Fruit fly (Drosophila melanogaster) ovary, adult (tissue): ENCODE results near the gene CG12081.

Source experiments
- CG17801 ChIP-seq: fragments of 200-800 bp; optimal IDR thresholded peaks from 2 replicates; lab custom pipeline; 2019; ENCODE audit warnings: missing biosample characterization, mild to moderate bottlenecking, missing genetic modification characterization, moderate library complexity; ENCODE audit not compliant: partially characterized antibody

CG12081 gene

DNA sequence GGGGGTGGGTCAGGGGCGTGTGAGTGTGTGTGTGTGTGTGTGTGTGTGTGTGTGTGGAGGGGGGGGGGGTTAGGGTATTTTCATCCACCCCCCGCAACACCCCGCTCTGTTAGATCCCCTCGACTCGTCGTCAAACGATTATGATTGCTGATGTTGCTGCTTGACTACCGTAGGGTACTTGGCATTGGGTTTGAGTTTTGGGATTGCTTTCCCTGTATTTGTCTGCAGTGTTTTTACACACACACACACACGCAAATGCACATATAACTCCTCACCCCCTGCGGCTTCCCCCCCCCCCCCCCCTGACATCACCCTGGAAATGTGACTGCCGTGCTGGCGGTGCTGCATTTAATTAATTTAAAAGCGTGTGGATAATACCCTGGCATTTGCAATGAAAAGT is 33.8 kb downstream of the CG12081 start:
- no peak for TF ChIP-seq CG17801 (GFP tag; lab: Kevin White, UChicago)

DNA sequence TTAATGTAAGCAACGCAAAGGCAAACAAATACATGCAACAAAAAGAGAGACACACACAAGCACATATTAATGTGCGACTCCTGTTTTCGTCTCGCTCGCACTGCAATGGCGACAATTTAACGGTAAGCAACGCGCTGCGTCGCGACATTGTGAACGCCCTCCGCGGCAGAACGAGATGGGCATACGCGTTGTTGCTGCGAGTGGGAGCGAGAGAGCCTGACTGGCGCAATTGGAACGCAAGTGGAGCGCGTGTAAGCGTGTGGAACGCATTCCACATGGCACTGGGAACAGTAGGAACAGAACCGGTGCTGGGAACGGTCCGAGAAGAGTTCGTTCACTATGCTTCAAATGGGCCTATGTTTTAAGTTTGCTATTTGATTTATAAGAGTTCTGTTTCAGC is 36.3 kb downstream of the CG12081 start:
- no peak for TF ChIP-seq CG17801 (GFP tag; lab: Kevin White, UChicago)

DNA sequence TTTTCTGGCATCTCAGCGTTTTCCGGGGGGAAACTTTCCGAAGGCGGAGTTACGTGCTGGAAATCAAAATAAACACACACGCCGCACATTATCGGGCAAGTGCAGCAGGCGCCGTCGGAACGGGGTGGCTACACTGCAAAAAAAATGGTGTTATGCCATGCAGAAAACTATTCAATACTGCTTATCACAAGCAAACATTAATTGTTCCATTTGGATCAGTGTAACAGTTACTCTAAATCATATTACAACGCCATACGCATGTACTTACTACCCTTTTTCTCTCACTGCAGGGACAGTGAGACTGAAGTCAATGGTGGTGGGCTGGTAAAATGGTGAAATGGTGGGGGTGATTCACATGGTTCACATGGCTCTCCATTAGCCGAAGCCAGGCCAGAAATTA is 38.6 kb downstream of the CG12081 start:
- TF ChIP-seq CG17801 (GFP tag; lab: Kevin White, UChicago) = no peak

DNA sequence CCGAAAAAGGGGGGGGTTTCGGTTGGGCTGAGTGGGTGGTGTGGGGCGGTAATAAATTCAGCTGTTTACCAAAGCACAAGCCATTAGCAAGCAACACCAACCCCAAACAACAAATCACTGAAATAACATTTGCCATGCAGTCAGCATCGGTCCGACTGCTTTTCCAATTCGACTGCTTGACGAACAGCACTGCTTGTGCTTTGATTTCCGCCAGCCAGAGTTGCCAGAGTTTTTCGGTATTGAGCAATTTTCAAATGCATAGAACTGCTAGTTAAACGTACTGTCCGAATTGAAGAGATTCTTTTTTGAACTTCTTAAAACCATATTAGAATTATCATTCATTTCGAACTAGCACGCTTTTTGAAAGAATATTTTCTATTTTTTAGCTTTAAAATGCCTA is 46.2 kb downstream of the CG12081 start:
- no peak for TF ChIP-seq CG17801 (GFP tag; lab: Kevin White, UChicago)

DNA sequence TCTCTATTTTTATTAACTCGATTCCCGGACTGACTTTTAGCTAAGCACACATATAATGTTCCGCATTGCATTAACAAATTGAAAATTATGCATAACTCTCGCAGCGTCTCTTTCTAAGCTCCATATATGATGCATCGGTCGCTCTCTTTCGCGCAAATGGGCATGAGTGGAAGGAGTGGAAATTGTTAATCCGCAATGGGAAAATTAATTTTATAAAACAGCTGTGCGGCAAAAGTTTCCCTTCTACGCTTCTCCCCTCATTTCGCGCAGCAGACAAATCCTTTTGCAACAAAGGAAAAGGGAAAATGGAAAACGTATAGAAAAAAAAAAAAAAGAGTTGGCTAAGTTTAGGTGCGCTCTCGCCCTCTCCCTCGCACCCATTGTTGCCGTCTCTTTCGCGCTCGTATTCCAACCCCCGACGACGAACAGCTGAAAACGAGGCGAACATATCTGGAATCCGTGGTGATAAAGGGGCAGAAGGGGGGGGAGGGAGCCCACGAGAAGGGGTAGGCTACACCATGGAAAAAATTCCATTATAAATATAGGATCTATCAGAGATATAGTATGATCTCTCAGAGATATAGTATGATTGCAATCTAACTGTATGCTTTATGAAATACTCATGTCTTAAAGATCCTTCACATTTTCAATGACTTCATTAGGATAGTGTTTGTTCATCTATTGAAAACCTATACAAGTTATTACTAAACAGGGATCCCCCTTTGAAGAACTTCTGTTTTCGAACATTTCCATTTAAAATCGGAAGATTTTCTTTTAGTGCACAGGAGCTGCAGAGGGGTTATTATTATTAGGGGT is 47.7 kb downstream of the CG12081 start:
- no peak for TF ChIP-seq CG17801 (GFP tag; lab: Kevin White, UChicago)

DNA sequence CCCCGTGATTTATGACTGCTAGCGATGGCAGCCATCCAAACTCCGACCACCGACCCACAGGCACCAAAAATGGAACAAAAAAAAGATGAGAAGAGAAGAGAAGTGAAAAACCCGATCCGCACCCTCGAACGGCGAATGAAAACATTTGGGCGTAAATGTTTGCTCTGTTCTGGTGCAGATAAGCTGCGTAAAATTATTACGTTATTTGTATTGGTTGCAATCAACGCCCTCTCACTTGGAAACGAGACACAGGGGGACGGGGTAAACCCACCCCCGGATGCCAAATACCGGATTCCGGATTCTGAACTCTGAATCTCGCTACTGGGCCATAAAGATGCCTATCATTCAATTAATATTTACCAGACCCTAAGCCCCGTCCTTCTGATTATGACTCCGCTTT is 48.4 kb downstream of the CG12081 start:
- no peak for TF ChIP-seq CG17801 (GFP tag; lab: Kevin White, UChicago)
